Fruit fly (Drosophila melanogaster): ENCODE data around the gene gny.

The gny gene

dm6 chr2L:10408122-10408576 is 28.2 kb downstream of the gny start, which contains the start of the genes Ip259 and RpS27A:
Ip259 (plus strand) TSS chr2L:10408352.
RpS27A (plus strand) TSS chr2L:10408352.
- TF ChIP-seq CG13296 (GFP tag; optimal IDR thresholded peaks at IDR 0.05) (peak; percentile 79), CG31441 (GFP tag; IDR thresholded peaks at IDR 0.05) (no peak; the same call in 1 of the 2 replicates), kah (GFP tag; optimal IDR thresholded peaks at IDR 0.05) (peak; percentile 59), Neu2 (GFP tag; optimal IDR thresholded peaks at IDR 0.05; ENCODE audit: borderline replicate concordance) (no peak), CTCF (GFP tag; optimal IDR thresholded peaks at IDR 0.05) (no peak), Stat92E (GFP tag; optimal IDR thresholded peaks at IDR 0.05) (peak in 1 of 3 experiments; percentile 65), CG9817 (tag; optimal IDR thresholded peaks at IDR 0.05) (peak; percentile 70), CG33213 (GFP tag; optimal IDR thresholded peaks at IDR 0.05) (peak; percentile 88), Fer1 (GFP tag; optimal IDR thresholded peaks at IDR 0.05) (peak; percentile 70), HmgZ (tag; optimal IDR thresholded peaks at IDR 0.05) (peak; percentile 71), CG34422 (GFP tag; IDR thresholded peaks at IDR 0.05) (peak; percentile 83; the same call in 2 of the 3 replicates), sna (GFP tag; IDR thresholded peaks at IDR 0.05; ENCODE audit: partially characterized antibody) (no peak), YL-1 (GFP tag; optimal IDR thresholded peaks at IDR 0.05) (peak; percentile 93), HLHmδ (GFP tag; optimal IDR thresholded peaks at IDR 0.05) (peak; percentile 86), CG14710 (tag; optimal IDR thresholded peaks at IDR 0.05) (peak; percentile 73), CG4282 (GFP tag; optimal IDR thresholded peaks at IDR 0.05) (no peak), tio (GFP tag; optimal IDR thresholded peaks at IDR 0.05) (peak; percentile 71), grn (GFP tag; optimal IDR thresholded peaks at IDR 0.05) (no peak), Adf1 (GFP tag; IDR thresholded peaks at IDR 0.05) (peak; percentile 37), CG11085 (GFP tag; IDR thresholded peaks at IDR 0.05) (peak; percentile 75), twi (tag; optimal IDR thresholded peaks at IDR 0.05) (peak; percentile 46), CG12155 (GFP tag; optimal IDR thresholded peaks at IDR 0.05) (peak; percentile 33), zf30C (GFP tag; optimal IDR thresholded peaks at IDR 0.05) (no peak), tgo (GFP tag; IDR thresholded peaks at IDR 0.05) (peak; percentile 55), shn (GFP tag; optimal IDR thresholded peaks at IDR 0.05) (peak; percentile 70), CG8478 (optimal IDR thresholded peaks at IDR 0.05) (no peak), CG8281 (tag; optimal IDR thresholded peaks at IDR 0.05) (peak; percentile 47), CG7372 (GFP tag; IDR thresholded peaks at IDR 0.05) (peak; percentile 63; the same call in 1 of the 2 replicates), CG11723 (GFP tag; optimal IDR thresholded peaks at IDR 0.05) (peak; percentile 98), bcd (GFP tag; optimal IDR thresholded peaks at IDR 0.05) (peak; percentile 89), CG32532 (GFP tag; IDR thresholded peaks at IDR 0.05) (peak; percentile 83), CG31388 (GFP tag; optimal IDR thresholded peaks at IDR 0.05) (no peak), bowl (GFP tag; IDR thresholded peaks at IDR 0.05) (peak; percentile 69; the same call in 1 of the 2 replicates), Nf-YB (GFP tag; optimal IDR thresholded peaks at IDR 0.05) (peak; percentile 58), ash1 (GFP tag; optimal IDR thresholded peaks at IDR 0.05) (no peak), ssp (GFP tag; IDR thresholded peaks at IDR 0.05) (peak; percentile 96), CG3726 (GFP tag; IDR thresholded peaks at IDR 0.05) (no peak), zen2 (GFP tag; IDR thresholded peaks at IDR 0.05; ENCODE audit: partially characterized antibody) (no peak), Dad (GFP tag; optimal IDR thresholded peaks at IDR 0.05) (peak; percentile 65), Hsf (GFP tag; optimal IDR thresholded peaks at IDR 0.05) (peak; percentile 80), CG15073 (GFP tag; optimal IDR thresholded peaks at IDR 0.05) (no peak), trh (GFP tag; optimal IDR thresholded peaks at IDR 0.05) (peak; percentile 60), dysf (GFP tag; IDR thresholded peaks at IDR 0.05) (peak; percentile 77; the same call in 1 of the 3 replicates), Mad (GFP tag; optimal IDR thresholded peaks at IDR 0.05) (peak; percentile 46), ERR (GFP tag; optimal IDR thresholded peaks at IDR 0.05) (no peak), CG11247 (GFP tag; IDR thresholded peaks at IDR 0.05) (peak; percentile 68), h (optimal IDR thresholded peaks at IDR 0.05) (no peak), CG3838 (GFP tag; optimal IDR thresholded peaks at IDR 0.05) (no peak), CG12236 (GFP tag; optimal IDR thresholded peaks at IDR 0.05) (peak; percentile 9), Myb (GFP tag; optimal IDR thresholded peaks at IDR 0.05) (peak; percentile 42), CG18476 (GFP tag; optimal IDR thresholded peaks at IDR 0.05) (peak; percentile 42), trem (tag; optimal IDR thresholded peaks at IDR 0.05) (peak; percentile 55)
